Fruit fly (Drosophila melanogaster): ENCODE results near the gene CG32152.
A peak's percentile ranks its signal among the peaks of the same experiment; 100 is the strongest.

- TF ChIP-seq sage (GFP tag; optimal IDR thresholded peaks at IDR 0.05) (no peak), lola (GFP tag; optimal IDR thresholded peaks at IDR 0.05) (no peak), Vsx2 (GFP tag; optimal IDR thresholded peaks at IDR 0.05; ENCODE audit: partially characterized antibody) (peak; percentile 70)
Observed at dm6 chr3L:16161131-16161530, 17.3 kb upstream of the CG32152 start.

All from whole organism, wandering third instar larva.